Worm (Caenorhabditis elegans) whole organism, L1 larva: ENCODE data around the gene dpy-26.
A peak's percentile ranks its signal among the peaks of the same experiment; 100 is the strongest.

Experiments
- C04F5.9 ChIP-seq: sonication (generic microtip); optimal IDR thresholded peaks from 2 replicates; lab custom pipeline; 2016; ENCODE audit warnings: missing genetic modification characterization, missing compliant biosample characterization
- alr-1 ChIP-seq: fragments of 200-800 bp; sonication (Bioruptor generic); optimal IDR thresholded peaks from 2 replicates; lab custom pipeline; 2018; ENCODE audit warnings: borderline replicate concordance, mild to moderate bottlenecking, missing genetic modification characterization, missing compliant biosample characterization
- ceh-8 ChIP-seq: fragments of 200-800 bp; sonication (Bioruptor generic); optimal IDR thresholded peaks from 2 replicates; lab custom pipeline; 2018; ENCODE audit warnings: mild to moderate bottlenecking, missing genetic modification characterization, moderate library complexity, missing compliant biosample characterization
- ceh-82 ChIP-seq, 3 experiments: fragments of 150-350 bp in 1 of 3; sonication (generic microtip) in 2 of 3; optimal IDR thresholded peaks; 2 replicates each; lab custom pipeline; 2014 to 2017; ENCODE audit warnings: missing biosample characterization in 3 of 3, missing genetic modification characterization in 3 of 3
- ceh-88 ChIP-seq: fragments of 200-800 bp; sonication (Bioruptor generic); IDR thresholded peaks from 2 replicates; pipeline ENCODE4 v1.3.6; 2022; ENCODE audit warnings: missing genetic modification characterization, missing compliant biosample characterization
- ceh-90 ChIP-seq: sonication (generic microtip); optimal IDR thresholded peaks from 2 replicates; lab custom pipeline; 2016; ENCODE audit warnings: missing genetic modification characterization, missing compliant biosample characterization
- ces-1 ChIP-seq: fragments of 150-350 bp; optimal IDR thresholded peaks from 2 replicates; lab custom pipeline; 2014; ENCODE audit warnings: missing biosample characterization, missing genetic modification reagents, missing genetic modification characterization
- dsc-1 ChIP-seq: sonication (generic microtip); optimal IDR thresholded peaks from 2 replicates; lab custom pipeline; 2016; ENCODE audit warnings: mild to moderate bottlenecking, missing genetic modification characterization, missing compliant biosample characterization
- efl-1 ChIP-seq, 4 experiments: fragments of 150-350 bp; optimal IDR thresholded peaks in 3 of 4; peaks in 1 of 4; 1 replicate in 1 of 4; 2 replicates in 3 of 4; lab custom pipeline; 2014; ENCODE audit warnings: missing biosample characterization in 2 of 4, missing genetic modification characterization in 2 of 4, missing genetic modification reagents in 2 of 4
- efl-3 ChIP-seq: fragments of 200-800 bp; sonication (Bioruptor generic); optimal IDR thresholded peaks from 2 replicates; lab custom pipeline; 2018; ENCODE audit warnings: mild to moderate bottlenecking, missing genetic modification characterization, missing compliant biosample characterization
- elt-2 ChIP-seq: sonication (generic microtip); optimal IDR thresholded peaks from 2 replicates; lab custom pipeline; 2016; ENCODE audit warnings: missing genetic modification characterization, mild to moderate bottlenecking, inconsistent platforms, missing compliant biosample characterization, missing genetic modification reagents
- ets-5 ChIP-seq: fragments of 200-800 bp; sonication (Bioruptor generic); IDR thresholded peaks from 2 replicates; pipeline ENCODE4 v1.3.6; 2022; ENCODE audit warnings: missing genetic modification characterization, missing compliant biosample characterization
- fkh-10 ChIP-seq: sonication (generic microtip); optimal IDR thresholded peaks from 2 replicates; lab custom pipeline; 2017; ENCODE audit warnings: missing biosample characterization, missing genetic modification reagents, missing genetic modification characterization
- grh-1 ChIP-seq: fragments of 200-800 bp; sonication (Bioruptor generic); IDR thresholded peaks from 2 replicates; pipeline ENCODE4 v1.3.6; 2022; ENCODE audit warnings: missing genetic modification reagents, missing genetic modification characterization, missing compliant biosample characterization
- hlh-17 ChIP-seq: fragments of 200-800 bp; sonication (Bioruptor generic); optimal IDR thresholded peaks from 2 replicates; lab custom pipeline; 2018; ENCODE audit warnings: missing genetic modification characterization, mild to moderate bottlenecking, missing compliant biosample characterization, moderate library complexity, borderline replicate concordance
- lin-13 ChIP-seq: fragments of 150-350 bp; optimal IDR thresholded peaks from 2 replicates; lab custom pipeline; 2014; ENCODE audit warnings: missing biosample characterization, missing genetic modification reagents, missing genetic modification characterization
- lin-14 ChIP-seq: fragments of 200-800 bp; sonication (Bioruptor generic); optimal IDR thresholded peaks from 2 replicates; lab custom pipeline; 2018; ENCODE audit warnings: mild to moderate bottlenecking, missing genetic modification characterization, moderate library complexity, missing compliant biosample characterization
- lin-39 ChIP-seq: fragments of 150-350 bp; optimal IDR thresholded peaks from 2 replicates; lab custom pipeline; 2014; ENCODE audit warnings: missing biosample characterization, missing genetic modification reagents, missing genetic modification characterization
- mep-1 ChIP-seq: fragments of 150-350 bp; optimal IDR thresholded peaks from 2 replicates; lab custom pipeline; 2014; ENCODE audit warnings: missing biosample characterization, missing genetic modification characterization
- nhr-11 ChIP-seq: fragments of 150-350 bp; optimal IDR thresholded peaks from 2 replicates; lab custom pipeline; 2014; ENCODE audit warnings: missing biosample characterization, missing genetic modification characterization
- nhr-12 ChIP-seq: sonication (generic microtip); optimal IDR thresholded peaks from 2 replicates; lab custom pipeline; 2017; ENCODE audit warnings: missing biosample characterization, missing genetic modification characterization
- nhr-19 ChIP-seq: fragments of 200-800 bp; sonication (Bioruptor generic); conservative IDR thresholded peaks from 2 replicates; pipeline ENCODE4 v1.3.6; 2022; ENCODE audit warnings: missing genetic modification characterization, missing compliant biosample characterization
- nhr-28 ChIP-seq: fragments of 150-350 bp; optimal IDR thresholded peaks from 2 replicates; lab custom pipeline; 2014; ENCODE audit warnings: missing biosample characterization, missing genetic modification characterization
- nhr-71 ChIP-seq: sonication (generic microtip); optimal IDR thresholded peaks from 2 replicates; lab custom pipeline; 2016; ENCODE audit warnings: mild to moderate bottlenecking, missing genetic modification characterization, moderate library complexity, missing compliant biosample characterization
- nhr-84 ChIP-seq: sonication (generic microtip); optimal IDR thresholded peaks from 2 replicates; lab custom pipeline; 2017; ENCODE audit warnings: missing biosample characterization, missing genetic modification characterization
- nhr-85 ChIP-seq: sonication (generic microtip); peaks from one replicate; lab custom pipeline; 2016; ENCODE audit warnings: missing genetic modification characterization, inconsistent platforms, missing compliant biosample characterization
- pqm-1 ChIP-seq: sonication (generic microtip); optimal IDR thresholded peaks from 3 replicates; lab custom pipeline; 2017; ENCODE audit warnings: missing biosample characterization, missing genetic modification characterization
- rnt-1 ChIP-seq: sonication (generic microtip); optimal IDR thresholded peaks from 2 replicates; lab custom pipeline; 2016; ENCODE audit warnings: mild to moderate bottlenecking, missing genetic modification characterization, moderate library complexity, missing compliant biosample characterization
- sox-4 ChIP-seq: sonication (generic microtip); optimal IDR thresholded peaks from 2 replicates; lab custom pipeline; 2016; ENCODE audit warnings: missing genetic modification characterization, missing compliant biosample characterization
- tbx-2 ChIP-seq: sonication (generic microtip); optimal IDR thresholded peaks from 2 replicates; lab custom pipeline; 2016; ENCODE audit warnings: missing genetic modification characterization, missing compliant biosample characterization
- unc-130 ChIP-seq: fragments of 150-350 bp; optimal IDR thresholded peaks from 2 replicates; lab custom pipeline; 2017; ENCODE audit warnings: missing biosample characterization, missing genetic modification characterization, inconsistent platforms
- unc-30 ChIP-seq: sonication (generic microtip); optimal IDR thresholded peaks from 2 replicates; lab custom pipeline; 2017; ENCODE audit warnings: missing biosample characterization, missing genetic modification characterization
- unc-62 ChIP-seq: fragments of 150-350 bp; optimal IDR thresholded peaks from 2 replicates; lab custom pipeline; 2014; ENCODE audit warnings: missing biosample characterization, missing genetic modification reagents, missing genetic modification characterization
- vab-15 ChIP-seq: sonication (generic microtip); optimal IDR thresholded peaks from 2 replicates; lab custom pipeline; 2017; ENCODE audit warnings: missing genotype, mild to moderate bottlenecking, missing genetic modification characterization, missing compliant biosample characterization
- zip-4 ChIP-seq: fragments of 200-800 bp; sonication (Bioruptor generic); optimal IDR thresholded peaks from 2 replicates; lab custom pipeline; 2018; ENCODE audit warnings: mild to moderate bottlenecking, missing genetic modification characterization, moderate library complexity, missing compliant biosample characterization
- ztf-4 ChIP-seq: fragments of 150-350 bp; optimal IDR thresholded peaks from 2 replicates; lab custom pipeline; 2014; ENCODE audit warnings: missing biosample characterization, missing genetic modification characterization

Gene dpy-26

DNA sequence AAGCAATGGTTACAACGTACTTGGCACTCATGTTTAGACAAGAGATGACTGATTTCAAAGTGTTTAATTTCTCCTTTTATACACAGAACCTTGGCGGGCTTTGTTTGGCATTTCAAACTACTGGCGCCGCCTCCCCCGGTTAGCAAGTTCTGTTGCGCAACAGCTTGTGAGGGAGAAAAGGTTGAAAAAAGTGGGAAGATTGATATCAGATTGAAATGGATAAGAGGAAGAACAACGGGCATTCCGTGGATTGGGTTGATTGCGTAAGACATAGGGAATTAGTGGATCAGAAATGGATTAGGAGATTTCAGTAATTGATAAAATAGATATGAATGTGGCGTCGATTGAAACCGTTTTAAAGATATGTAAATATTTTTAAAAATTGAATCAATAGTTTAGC is 22.7 kb downstream of the dpy-26 start, which contains the start of gene col-130:
Gene col-130, minus strand, starts transcription at position 50 of the 400 bp plus-strand sequence.
- TF ChIP-seq rnt-1 (tag; lab: Kevin White, UChicago): no peak
- no peak for TF ChIP-seq nhr-84
- no peak for TF ChIP-seq dsc-1
- no peak for TF ChIP-seq alr-1 (tag; lab: Kevin White, UChicago)
- no peak for TF ChIP-seq ets-5 (GFP tag; lab: Robert Waterston, UW)
- no peak for TF ChIP-seq nhr-11 (tag; lab: Kevin White, UChicago)
- no peak for TF ChIP-seq nhr-71 (tag; lab: Kevin White, UChicago)
- TF ChIP-seq ceh-88: no peak
- TF ChIP-seq lin-13 (GFP tag; lab: Kevin White, UChicago): no peak
- no peak for TF ChIP-seq ces-1
- TF ChIP-seq pqm-1 (tag; lab: Kevin White, UChicago): no peak

- peak; percentile 48 for TF ChIP-seq ceh-8 (GFP tag; lab: Kevin White, UChicago)
- TF ChIP-seq ceh-88: no peak
Measured at ce11 chrIV:12427687-12428284, 23.3 kb downstream of the dpy-26 start.

ce11 chrIV:12425595-12425994 is 25.5 kb downstream of the dpy-26 start:
- no peak for TF ChIP-seq ceh-8 (GFP tag; lab: Kevin White, UChicago)
- TF ChIP-seq mep-1: no peak
- TF ChIP-seq zip-4: no peak
- TF ChIP-seq lin-14 (GFP tag; lab: Kevin White, UChicago): peak; percentile 68
- no peak for TF ChIP-seq efl-1 (optimal IDR thresholded peaks at IDR 0.05; lab: Kevin White, UChicago)
- TF ChIP-seq efl-1 (GFP tag; optimal IDR thresholded peaks at IDR 0.05 in 1 of 2; lab: Kevin White, UChicago): peak in 1 of 2 experiments; percentile 56
- no peak for TF ChIP-seq efl-3

- TF ChIP-seq efl-1 (optimal IDR thresholded peaks at IDR 0.05; lab: Kevin White, UChicago) (no peak), efl-1 (GFP tag; optimal IDR thresholded peaks at IDR 0.05 in 1 of 2; lab: Kevin White, UChicago) (peak in 1 of 2 experiments; percentile 90), ceh-90 (tag; lab: Kevin White, UChicago) (no peak), lin-14 (GFP tag; lab: Kevin White, UChicago) (peak; percentile 38), unc-30 (tag; lab: Kevin White, UChicago) (no peak), hlh-17 (no peak), lin-39 (tag; lab: Kevin White, UChicago) (no peak), elt-2 (peak; percentile 85), ceh-8 (GFP tag; lab: Kevin White, UChicago) (no peak)
Measured at ce11 chrIV:12420455-12420854, 30.7 kb downstream of the dpy-26 start, which contains the start of gene ugt-65. TSS of gene ugt-65 (plus strand) at chrIV:12420683.

ce11 chrIV:12419291-12419690 is 31.8 kb downstream of the dpy-26 start:
- TF ChIP-seq unc-62 (GFP tag; lab: Kevin White, UChicago): no peak
- TF ChIP-seq nhr-11 (tag; lab: Kevin White, UChicago): no peak
- TF ChIP-seq nhr-28 (tag; lab: Kevin White, UChicago): no peak
- no peak for TF ChIP-seq nhr-19 (GFP tag; lab: Robert Waterston, UW)
- no peak for TF ChIP-seq vab-15 (tag; lab: Kevin White, UChicago)
- no peak for TF ChIP-seq nhr-12
- TF ChIP-seq ztf-4: no peak
- TF ChIP-seq C04F5.9 (tag; lab: Kevin White, UChicago): no peak
- TF ChIP-seq sox-4 (tag; lab: Kevin White, UChicago): no peak
- no peak for TF ChIP-seq nhr-85 (tag; lab: Kevin White, UChicago)
- no peak for TF ChIP-seq ces-1
- TF ChIP-seq unc-130 (tag; lab: Kevin White, UChicago): no peak
- TF ChIP-seq tbx-2 (tag; lab: Kevin White, UChicago): no peak
- TF ChIP-seq lin-14 (GFP tag; lab: Kevin White, UChicago): peak; percentile 74
- peak; percentile 74 for TF ChIP-seq fkh-10 (GFP tag; lab: Kevin White, UChicago)
- no peak for TF ChIP-seq ceh-82 (tag; optimal IDR thresholded peaks at IDR 0.05; lab: Kevin White, UChicago)
- TF ChIP-seq grh-1 (GFP tag; lab: Robert Waterston, UW): no peak
